Worm (Caenorhabditis elegans) whole organism, midembryonic: ENCODE results near the gene F55C10.4.

Experiments used
- cog-1 ChIP-seq: sonication (generic microtip); optimal IDR thresholded peaks from 2 replicates; lab custom pipeline; 2016; ENCODE audit warnings: missing genetic modification characterization, missing compliant biosample characterization
- flt-1 ChIP-seq: fragments of 200-800 bp; sonication (Bioruptor generic); IDR thresholded peaks from 2 replicates; pipeline ENCODE4 v1.3.6; 2022; ENCODE audit warnings: missing genetic modification characterization, missing compliant biosample characterization
- med-1 ChIP-seq: sonication (generic microtip); optimal IDR thresholded peaks from 2 replicates; lab custom pipeline; 2017; ENCODE audit warnings: missing genetic modification characterization, mild to moderate bottlenecking, missing compliant biosample characterization, antibody characterized with exemption, missing genetic modification reagents; ENCODE audit not compliant: insufficient read depth
- ref-1 ChIP-seq: fragments of 200-800 bp; sonication (Bioruptor generic); conservative IDR thresholded peaks from 2 replicates; pipeline ENCODE4 v1.3.6; 2022; ENCODE audit warnings: missing genetic modification reagents, missing genetic modification characterization, missing compliant biosample characterization
- ztf-29 ChIP-seq: fragments of 200-800 bp; sonication (Bioruptor generic); IDR thresholded peaks from 2 replicates; pipeline ENCODE4 v1.3.6; 2022; ENCODE audit warnings: missing genetic modification reagents, missing genetic modification characterization, missing compliant biosample characterization

- TF ChIP-seq cog-1 (tag; lab: Kevin White, UChicago) (no peak), med-1 (GFP tag; lab: Kevin White, UChicago) (no peak), ztf-29 (GFP tag; lab: Robert Waterston, UW) (no peak), ref-1 (GFP tag; lab: Robert Waterston, UW) (no peak), flt-1 (GFP tag; lab: Robert Waterston, UW) (no peak)
Measured at ce11 chrV:11421605-11422004, 35.1 kb downstream of the F55C10.4 start, which contains the start of gene des-2.
